Worm (Caenorhabditis elegans) whole organism, L1 larva: ENCODE data around the gene T11F9.14.

Experiments used
- C04F5.9 ChIP-seq: sonication (generic microtip); optimal IDR thresholded peaks from 2 replicates; lab custom pipeline; 2016; ENCODE audit warnings: missing genetic modification characterization, missing compliant biosample characterization
- aly-2 ChIP-seq: fragments of 150-350 bp; optimal IDR thresholded peaks from 2 replicates; lab custom pipeline; 2014; ENCODE audit warnings: missing biosample characterization, missing genetic modification characterization
- blmp-1 ChIP-seq: fragments of 150-350 bp; optimal IDR thresholded peaks from 2 replicates; lab custom pipeline; 2014; ENCODE audit warnings: missing biosample characterization, missing genetic modification characterization
- ceh-88 ChIP-seq: fragments of 200-800 bp; sonication (Bioruptor generic); IDR thresholded peaks from 2 replicates; pipeline ENCODE4 v1.3.6; 2022; ENCODE audit warnings: missing genetic modification characterization, missing compliant biosample characterization
- ceh-90 ChIP-seq: sonication (generic microtip); optimal IDR thresholded peaks from 2 replicates; lab custom pipeline; 2016; ENCODE audit warnings: missing genetic modification characterization, missing compliant biosample characterization
- dpl-1 ChIP-seq, 3 experiments: fragments of 150-350 bp in 2 of 3; sonication (generic microtip) in 1 of 3; optimal IDR thresholded peaks; 2 replicates each; lab custom pipeline; 2014 to 2017; ENCODE audit warnings: missing biosample characterization in 3 of 3, missing genetic modification characterization in 3 of 3, missing genetic modification reagents in 3 of 3
- dsc-1 ChIP-seq: sonication (generic microtip); optimal IDR thresholded peaks from 2 replicates; lab custom pipeline; 2016; ENCODE audit warnings: mild to moderate bottlenecking, missing genetic modification characterization, missing compliant biosample characterization
- efl-3 ChIP-seq: fragments of 200-800 bp; sonication (Bioruptor generic); optimal IDR thresholded peaks from 2 replicates; lab custom pipeline; 2018; ENCODE audit warnings: mild to moderate bottlenecking, missing genetic modification characterization, missing compliant biosample characterization
- elt-2 ChIP-seq: sonication (generic microtip); optimal IDR thresholded peaks from 2 replicates; lab custom pipeline; 2016; ENCODE audit warnings: missing genetic modification characterization, mild to moderate bottlenecking, inconsistent platforms, missing compliant biosample characterization, missing genetic modification reagents
- elt-3 ChIP-seq, 6 experiments: fragments of 150-350 bp in 1 of 6; sonication (generic microtip); optimal IDR thresholded peaks; 2 replicates each; lab custom pipeline; 2017 to 2018; ENCODE audit warnings: missing biosample characterization in 6 of 6, missing genetic modification characterization in 6 of 6, inconsistent platforms in 1 of 6
- ets-5 ChIP-seq: fragments of 200-800 bp; sonication (Bioruptor generic); IDR thresholded peaks from 2 replicates; pipeline ENCODE4 v1.3.6; 2022; ENCODE audit warnings: missing genetic modification characterization, missing compliant biosample characterization
- fkh-4 ChIP-seq: sonication (generic microtip); optimal IDR thresholded peaks from 2 replicates; lab custom pipeline; 2016; ENCODE audit warnings: missing compliant biosample characterization, missing genetic modification characterization, borderline replicate concordance
- fkh-8 ChIP-seq: sonication (generic microtip); optimal IDR thresholded peaks from 2 replicates; lab custom pipeline; 2016; ENCODE audit warnings: mild to moderate bottlenecking, missing genetic modification characterization, missing compliant biosample characterization
- fos-1 ChIP-seq: fragments of 150-350 bp; optimal IDR thresholded peaks from 2 replicates; lab custom pipeline; 2014; ENCODE audit warnings: missing biosample characterization, missing genetic modification characterization
- hlh-17 ChIP-seq: fragments of 200-800 bp; sonication (Bioruptor generic); optimal IDR thresholded peaks from 2 replicates; lab custom pipeline; 2018; ENCODE audit warnings: missing genetic modification characterization, mild to moderate bottlenecking, missing compliant biosample characterization, moderate library complexity, borderline replicate concordance
- hlh-4 ChIP-seq: sonication (generic microtip); optimal IDR thresholded peaks from 2 replicates; lab custom pipeline; 2016; ENCODE audit warnings: mild to moderate bottlenecking, missing genetic modification characterization, missing compliant biosample characterization
- hpl-2 ChIP-seq: fragments of 150-350 bp; optimal IDR thresholded peaks from 2 replicates; lab custom pipeline; 2014; ENCODE audit warnings: missing biosample characterization, missing genetic modification reagents, missing genetic modification characterization
- irx-1 ChIP-seq: sonication (generic microtip); optimal IDR thresholded peaks from 2 replicates; lab custom pipeline; 2016; ENCODE audit warnings: missing genetic modification characterization, missing compliant biosample characterization
- jun-1 ChIP-seq: fragments of 150-350 bp; optimal IDR thresholded peaks from 2 replicates; lab custom pipeline; 2014; ENCODE audit warnings: missing biosample characterization, missing genetic modification reagents, missing genetic modification characterization
- lin-13 ChIP-seq: fragments of 150-350 bp; optimal IDR thresholded peaks from 2 replicates; lab custom pipeline; 2014; ENCODE audit warnings: missing biosample characterization, missing genetic modification reagents, missing genetic modification characterization
- lin-14 ChIP-seq: fragments of 200-800 bp; sonication (Bioruptor generic); optimal IDR thresholded peaks from 2 replicates; lab custom pipeline; 2018; ENCODE audit warnings: mild to moderate bottlenecking, missing genetic modification characterization, moderate library complexity, missing compliant biosample characterization
- lin-35 ChIP-seq, 2 experiments: fragments of 150-350 bp; optimal IDR thresholded peaks; 2 replicates each; lab custom pipeline; 2014; ENCODE audit warnings: missing biosample characterization in 2 of 2, missing genetic modification characterization in 2 of 2, missing genetic modification reagents in 2 of 2
- lin-39 ChIP-seq: fragments of 150-350 bp; optimal IDR thresholded peaks from 2 replicates; lab custom pipeline; 2014; ENCODE audit warnings: missing biosample characterization, missing genetic modification reagents, missing genetic modification characterization
- lsy-2 ChIP-seq, 2 experiments: fragments of 150-350 bp; optimal IDR thresholded peaks; 2 replicates each; lab custom pipeline; 2014; ENCODE audit warnings: missing biosample characterization in 2 of 2, missing genetic modification characterization in 2 of 2
- nhr-20 ChIP-seq: sonication (generic microtip); optimal IDR thresholded peaks from 2 replicates; lab custom pipeline; 2016; ENCODE audit warnings: mild to moderate bottlenecking, missing genetic modification characterization, missing compliant biosample characterization
- nhr-77 ChIP-seq: fragments of 150-350 bp; optimal IDR thresholded peaks from 2 replicates; lab custom pipeline; 2014; ENCODE audit warnings: missing biosample characterization, missing genetic modification characterization
- pag-3 ChIP-seq: sonication (generic microtip); optimal IDR thresholded peaks from 2 replicates; lab custom pipeline; 2017; ENCODE audit warnings: missing genetic modification characterization, mild to moderate bottlenecking, missing compliant biosample characterization, antibody characterized with exemption, borderline replicate concordance; ENCODE audit not compliant: insufficient read depth
- pqm-1 ChIP-seq: sonication (generic microtip); optimal IDR thresholded peaks from 3 replicates; lab custom pipeline; 2017; ENCODE audit warnings: missing biosample characterization, missing genetic modification characterization
- skn-1 ChIP-seq: fragments of 150-350 bp; optimal IDR thresholded peaks from 2 replicates; lab custom pipeline; 2014; ENCODE audit warnings: missing biosample characterization, missing genetic modification characterization
- unc-130 ChIP-seq: fragments of 150-350 bp; optimal IDR thresholded peaks from 2 replicates; lab custom pipeline; 2017; ENCODE audit warnings: missing biosample characterization, missing genetic modification characterization, inconsistent platforms
- unc-30 ChIP-seq: sonication (generic microtip); optimal IDR thresholded peaks from 2 replicates; lab custom pipeline; 2017; ENCODE audit warnings: missing biosample characterization, missing genetic modification characterization
- unc-62 ChIP-seq: fragments of 150-350 bp; optimal IDR thresholded peaks from 2 replicates; lab custom pipeline; 2014; ENCODE audit warnings: missing biosample characterization, missing genetic modification reagents, missing genetic modification characterization
- unc-98 ChIP-seq: fragments of 200-800 bp; sonication (Bioruptor generic); IDR thresholded peaks from 2 replicates; pipeline ENCODE4 v1.3.6; 2022; ENCODE audit warnings: missing genetic modification characterization, missing compliant biosample characterization
- vab-15 ChIP-seq: sonication (generic microtip); optimal IDR thresholded peaks from 2 replicates; lab custom pipeline; 2017; ENCODE audit warnings: missing genotype, mild to moderate bottlenecking, missing genetic modification characterization, missing compliant biosample characterization
- zag-1 ChIP-seq: fragments of 150-350 bp; optimal IDR thresholded peaks from 2 replicates; lab custom pipeline; 2014; ENCODE audit warnings: missing biosample characterization, missing genetic modification characterization
- zip-4 ChIP-seq: fragments of 200-800 bp; sonication (Bioruptor generic); optimal IDR thresholded peaks from 2 replicates; lab custom pipeline; 2018; ENCODE audit warnings: mild to moderate bottlenecking, missing genetic modification characterization, moderate library complexity, missing compliant biosample characterization
- ztf-11 ChIP-seq, 2 experiments: sonication (generic microtip); optimal IDR thresholded peaks; 2 replicates each; lab custom pipeline; 2016 to 2017; ENCODE audit warnings: missing genetic modification characterization in 2 of 2, missing biosample characterization in 1 of 2, missing compliant biosample characterization in 1 of 2

Gene T11F9.14

ce11 chrV:11459255-11459654, 21.4 kb downstream of the T11F9.14 start, which contains the start of gene T11F9.1:
T11F9.1 (plus strand) TSS chrV:11459555.
- no peak for TF ChIP-seq hlh-4 (tag; lab: Kevin White, UChicago)
- no peak for TF ChIP-seq fkh-4 (tag; lab: Kevin White, UChicago)
- peak; percentile 51 for TF ChIP-seq lin-14 (GFP tag; lab: Kevin White, UChicago)
- no peak for TF ChIP-seq ceh-88 (GFP tag; lab: Robert Waterston, UW)
- TF ChIP-seq, all 84 proteins: peak for 1

ce11 chrV:11454917-11455316, 25.7 kb downstream of the T11F9.14 start:
- TF ChIP-seq unc-30 (tag; lab: Kevin White, UChicago) (no peak), lin-14 (GFP tag; lab: Kevin White, UChicago) (peak; percentile 44)
- TF ChIP-seq, all 84 proteins: peak for 1

ce11 chrV:11450257-11450656, 30.4 kb downstream of the T11F9.14 start, which contains the start of gene col-156:
col-156 (minus strand) TSS chrV:11450357.
- TF ChIP-seq elt-2: no peak
- TF ChIP-seq fos-1 (tag; lab: Kevin White, UChicago): no peak
- no peak for TF ChIP-seq skn-1 (tag; lab: Kevin White, UChicago)
- no peak for TF ChIP-seq zag-1
- TF ChIP-seq hlh-17 (GFP tag; lab: Kevin White, UChicago): no peak
- TF ChIP-seq pag-3 (tag; lab: Kevin White, UChicago): no peak
- TF ChIP-seq vab-15 (tag; lab: Kevin White, UChicago): no peak
- TF ChIP-seq efl-3 (GFP tag; lab: Kevin White, UChicago): no peak
- TF ChIP-seq zip-4 (GFP tag; lab: Kevin White, UChicago): no peak
- no peak for TF ChIP-seq fkh-8
- no peak for TF ChIP-seq ets-5 (GFP tag; lab: Robert Waterston, UW)
- TF ChIP-seq blmp-1: no peak
- TF ChIP-seq unc-130 (tag; lab: Kevin White, UChicago): no peak
- no peak for TF ChIP-seq unc-62 (GFP tag; lab: Kevin White, UChicago)
- TF ChIP-seq dpl-1 (GFP tag; optimal IDR thresholded peaks at IDR 0.05; lab: Kevin White, UChicago): no peak
- no peak for TF ChIP-seq ztf-11 (tag; optimal IDR thresholded peaks at IDR 0.05; lab: Kevin White, UChicago)
- no peak for TF ChIP-seq nhr-77
- TF ChIP-seq fkh-4 (tag; lab: Kevin White, UChicago): no peak
- no peak for TF ChIP-seq elt-3 (tag; optimal IDR thresholded peaks at IDR 0.05; lab: Kevin White, UChicago)
- TF ChIP-seq aly-2: no peak

- TF ChIP-seq lin-13 (GFP tag; lab: Kevin White, UChicago) (no peak), C04F5.9 (tag; lab: Kevin White, UChicago) (no peak), ceh-90 (tag; lab: Kevin White, UChicago) (no peak), efl-3 (GFP tag; lab: Kevin White, UChicago) (no peak), irx-1 (no peak), lin-35 (GFP tag; optimal IDR thresholded peaks at IDR 0.05; lab: Kevin White, UChicago) (no peak), dsc-1 (no peak), unc-98 (GFP tag; lab: Robert Waterston, UW) (no peak), lsy-2 (tag; optimal IDR thresholded peaks at IDR 0.05; lab: Kevin White, UChicago) (no peak), pqm-1 (tag; lab: Kevin White, UChicago) (no peak), hpl-2 (GFP tag; lab: Kevin White, UChicago) (no peak), jun-1 (tag; lab: Kevin White, UChicago) (no peak), nhr-20 (no peak), lin-39 (tag; lab: Kevin White, UChicago) (no peak)
- TF ChIP-seq, all 84 proteins: peak for 0
Measured at ce11 chrV:11449404-11449803, 31.2 kb downstream of the T11F9.14 start.
